Worm (Caenorhabditis elegans) whole organism, L1 larva: ENCODE data around the gene fbxa-160.

ENCODE experiments used
- ama-1 ChIP-seq: fragments of 150-350 bp; optimal IDR thresholded peaks from 2 replicates; lab custom pipeline; 2014
- ceh-82 ChIP-seq, 3 experiments: fragments of 150-350 bp in 1 of 3; sonication (generic microtip) in 2 of 3; optimal IDR thresholded peaks; 2 replicates each; lab custom pipeline; 2014 to 2017; ENCODE audit warnings: missing biosample characterization in 3 of 3, missing genetic modification characterization in 3 of 3
- elt-2 ChIP-seq: sonication (generic microtip); optimal IDR thresholded peaks from 2 replicates; lab custom pipeline; 2016; ENCODE audit warnings: missing genetic modification characterization, mild to moderate bottlenecking, inconsistent platforms, missing compliant biosample characterization, missing genetic modification reagents
- fos-1 ChIP-seq: fragments of 150-350 bp; optimal IDR thresholded peaks from 2 replicates; lab custom pipeline; 2014; ENCODE audit warnings: missing biosample characterization, missing genetic modification characterization
- nhr-77 ChIP-seq: fragments of 150-350 bp; optimal IDR thresholded peaks from 2 replicates; lab custom pipeline; 2014; ENCODE audit warnings: missing biosample characterization, missing genetic modification characterization
- ztf-4 ChIP-seq: fragments of 150-350 bp; optimal IDR thresholded peaks from 2 replicates; lab custom pipeline; 2014; ENCODE audit warnings: missing biosample characterization, missing genetic modification characterization

DNA sequence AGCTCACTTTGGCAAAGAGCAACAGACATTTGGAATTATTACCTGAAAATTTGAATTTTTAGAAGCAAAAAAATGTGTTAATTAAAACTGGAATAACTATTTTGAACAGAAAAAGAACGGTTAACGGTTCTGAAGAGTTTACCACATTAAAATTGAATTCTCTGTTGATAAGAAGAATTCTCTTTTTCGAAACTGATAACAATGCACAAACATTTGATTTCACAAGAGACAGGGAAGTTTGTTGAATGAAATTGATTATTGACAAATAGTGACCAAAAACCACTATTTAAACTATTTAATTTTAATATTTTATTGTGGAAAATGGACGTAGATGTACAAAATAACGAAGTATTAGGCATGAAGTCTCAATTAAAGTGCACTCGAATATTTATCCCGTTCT, 16.9 kb downstream of the fbxa-160 start:
- TF ChIP-seq ztf-4 (tag; lab: Kevin White, UChicago) (no peak), elt-2 (tag; lab: Kevin White, UChicago) (peak; percentile 64), nhr-77 (no peak), ceh-82 (tag; optimal IDR thresholded peaks at IDR 0.05; lab: Kevin White, UChicago) (no peak), fos-1 (tag; lab: Kevin White, UChicago) (no peak), ama-1 (lab: Kevin White, UChicago) (no peak)
